Fruit fly (Drosophila melanogaster) whole organism, prepupa: ENCODE measurements around the gene cpo.

ENCODE experiments used
- CG11294 ChIP-seq: fragments of 200-800 bp; sonication (Bioruptor generic); IDR thresholded peaks from 2 replicates; pipeline ENCODE4 v1.3.6; 2022; ENCODE audit warnings: missing biosample characterization, missing genetic modification characterization
- CG15336 ChIP-seq: fragments of 200-800 bp; sonication (Bioruptor generic); IDR thresholded peaks from 2 replicates; pipeline ENCODE4 v1.3.6; 2022; ENCODE audit warnings: missing biosample characterization, missing genetic modification characterization
- CG1621 ChIP-seq: fragments of 200-800 bp; sonication (Bioruptor generic); optimal IDR thresholded peaks from 3 replicates; lab custom pipeline; 2018; ENCODE audit warnings: missing biosample characterization, mild to moderate bottlenecking, missing genetic modification characterization
- CG16779 ChIP-seq: fragments of 200-800 bp; sonication (Bioruptor generic); optimal IDR thresholded peaks from 3 replicates; lab custom pipeline; 2017; ENCODE audit warnings: missing biosample characterization, mild to moderate bottlenecking, missing genetic modification characterization
- CG3032 ChIP-seq: fragments of 200-800 bp; optimal IDR thresholded peaks from 2 replicates; lab custom pipeline; 2019; ENCODE audit warnings: missing biosample characterization, mild to moderate bottlenecking, missing genetic modification characterization, moderate library complexity
- CG32006 ChIP-seq: fragments of 200-800 bp; sonication (Bioruptor generic); optimal IDR thresholded peaks from 3 replicates; lab custom pipeline; 2017; ENCODE audit warnings: missing biosample characterization, mild to moderate bottlenecking, missing genetic modification characterization
- CG3919 ChIP-seq: fragments of 200-800 bp; sonication (Bioruptor generic); optimal IDR thresholded peaks from 3 replicates; lab custom pipeline; 2016; ENCODE audit warnings: missing biosample characterization, missing genetic modification characterization
- CG4318 ChIP-seq: fragments of 200-800 bp; sonication (Bioruptor generic); optimal IDR thresholded peaks from 3 replicates; lab custom pipeline; 2017; ENCODE audit warnings: missing biosample characterization, mild to moderate bottlenecking, missing genetic modification characterization
- CG6163 ChIP-seq: fragments of 200-800 bp; sonication (Bioruptor generic); IDR thresholded peaks from 3 replicates; pipeline ENCODE4 v1.3.6; 2022; ENCODE audit warnings: missing biosample characterization, missing genetic modification characterization
- CG6276 ChIP-seq: fragments of 200-800 bp; sonication (Bioruptor generic); optimal IDR thresholded peaks from 2 replicates; lab custom pipeline; 2017; ENCODE audit warnings: missing biosample characterization, mild to moderate bottlenecking, missing genetic modification characterization
- CG6792 ChIP-seq: fragments of 200-800 bp; sonication (Bioruptor generic); optimal IDR thresholded peaks from 3 replicates; lab custom pipeline; 2016; ENCODE audit warnings: missing biosample characterization, missing genetic modification characterization
- CG6808 ChIP-seq: fragments of 200-800 bp; sonication (Bioruptor generic); optimal IDR thresholded peaks from 3 replicates; lab custom pipeline; 2017; ENCODE audit warnings: missing biosample characterization, missing genetic modification characterization, mild to moderate bottlenecking, moderate library complexity, missing genetic modification reagents
- CG6854 ChIP-seq: fragments of 200-800 bp; sonication (Bioruptor generic); optimal IDR thresholded peaks from 2 replicates; lab custom pipeline; 2017; ENCODE audit warnings: missing biosample characterization, mild to moderate bottlenecking, missing genetic modification characterization
- CG7368 ChIP-seq: fragments of 200-800 bp; sonication (Bioruptor generic); optimal IDR thresholded peaks from 3 replicates; lab custom pipeline; 2016; ENCODE audit warnings: missing biosample characterization, missing genetic modification characterization
- CG8119 ChIP-seq: fragments of 200-800 bp; sonication (Bioruptor generic); IDR thresholded peaks from 3 replicates; pipeline ENCODE4 v1.3.6; 2022; ENCODE audit warnings: missing biosample characterization, missing genetic modification characterization
- CG8319 ChIP-seq: fragments of 200-800 bp; sonication (Bioruptor generic); optimal IDR thresholded peaks from 3 replicates; lab custom pipeline; 2016; ENCODE audit warnings: missing biosample characterization, missing genetic modification characterization
- CG8632 ChIP-seq: fragments of 200-800 bp; sonication (Bioruptor generic); optimal IDR thresholded peaks from 3 replicates; lab custom pipeline; 2016; ENCODE audit warnings: missing biosample characterization, missing genetic modification characterization
- Eip78C ChIP-seq: fragments of 200-800 bp; sonication (Bioruptor generic); peaks from one replicate; lab custom pipeline; 2016; ENCODE audit warnings: missing biosample characterization, missing genetic modification characterization
- Eip93F ChIP-seq: fragments of 200-800 bp; sonication (Bioruptor generic); optimal IDR thresholded peaks from 2 replicates; lab custom pipeline; 2016; ENCODE audit warnings: missing biosample characterization, mild to moderate bottlenecking, missing genetic modification characterization
- Ets21C ChIP-seq: fragments of 200-800 bp; sonication (Bioruptor generic); optimal IDR thresholded peaks from 3 replicates; lab custom pipeline; 2016; ENCODE audit warnings: missing biosample characterization, missing genetic modification characterization
- Gug ChIP-seq: fragments of 200-800 bp; sonication (Bioruptor generic); IDR thresholded peaks from 2 replicates; pipeline ENCODE4 v1.3.6; 2022; ENCODE audit warnings: missing biosample characterization, missing genetic modification characterization
- Hr38 ChIP-seq: sonication (Bioruptor generic); optimal IDR thresholded peaks from 2 replicates; lab custom pipeline; 2016; ENCODE audit warnings: missing biosample characterization, missing genetic modification characterization
- Hr4 ChIP-seq: fragments of 200-800 bp; sonication (Bioruptor generic); optimal IDR thresholded peaks from 3 replicates; lab custom pipeline; 2016; ENCODE audit warnings: missing biosample characterization, missing genetic modification characterization
- Lpt ChIP-seq: fragments of 200-800 bp; sonication (Bioruptor generic); optimal IDR thresholded peaks from 3 replicates; lab custom pipeline; 2016; ENCODE audit warnings: missing biosample characterization, missing genetic modification characterization
- Met ChIP-seq: fragments of 200-800 bp; sonication (Bioruptor generic); optimal IDR thresholded peaks from 3 replicates; lab custom pipeline; 2016; ENCODE audit warnings: missing biosample characterization, missing genetic modification characterization
- OdsH ChIP-seq: fragments of 200-800 bp; sonication (Bioruptor generic); optimal IDR thresholded peaks from 3 replicates; lab custom pipeline; 2016; ENCODE audit warnings: missing biosample characterization, missing genetic modification characterization
- Sox102F ChIP-seq: fragments of 200-800 bp; sonication (Bioruptor generic); optimal IDR thresholded peaks from 2 replicates; lab custom pipeline; 2016; ENCODE audit warnings: missing biosample characterization, mild to moderate bottlenecking, missing genetic modification characterization
- Sox14 ChIP-seq: fragments of 200-800 bp; sonication (Bioruptor generic); optimal IDR thresholded peaks from 3 replicates; lab custom pipeline; 2016; ENCODE audit warnings: missing biosample characterization, missing genetic modification characterization
- Sox15 ChIP-seq: fragments of 200-800 bp; sonication (Bioruptor generic); optimal IDR thresholded peaks from 3 replicates; lab custom pipeline; 2016; ENCODE audit warnings: missing biosample characterization, missing genetic modification characterization
- achi ChIP-seq: fragments of 200-800 bp; sonication (Bioruptor generic); optimal IDR thresholded peaks from 3 replicates; lab custom pipeline; 2016; ENCODE audit warnings: missing biosample characterization, missing genetic modification characterization
- acj6 ChIP-seq: fragments of 200-800 bp; sonication (Bioruptor generic); optimal IDR thresholded peaks from 3 replicates; lab custom pipeline; 2016; ENCODE audit warnings: missing biosample characterization, missing genetic modification characterization
- cyc ChIP-seq: fragments of 200-800 bp; sonication (Bioruptor generic); optimal IDR thresholded peaks from 3 replicates; lab custom pipeline; 2016; ENCODE audit warnings: missing biosample characterization, missing genetic modification characterization
- dac ChIP-seq: fragments of 200-800 bp; sonication (Bioruptor generic); optimal IDR thresholded peaks from 2 replicates; lab custom pipeline; 2017; ENCODE audit warnings: missing biosample characterization, mild to moderate bottlenecking, missing genetic modification characterization
- dsx ChIP-seq: fragments of 200-800 bp; optimal IDR thresholded peaks from 3 replicates; lab custom pipeline; 2019; ENCODE audit warnings: missing biosample characterization, mild to moderate bottlenecking, missing genetic modification characterization, moderate library complexity; ENCODE audit not compliant: poor library complexity, severe bottlenecking
- fd59A ChIP-seq: fragments of 200-800 bp; sonication (Bioruptor generic); optimal IDR thresholded peaks from 2 replicates; lab custom pipeline; 2017; ENCODE audit warnings: missing biosample characterization, mild to moderate bottlenecking, missing genetic modification characterization, missing genetic modification reagents
- fd85E ChIP-seq: fragments of 200-800 bp; sonication (Bioruptor generic); optimal IDR thresholded peaks from 3 replicates; lab custom pipeline; 2016; ENCODE audit warnings: missing biosample characterization, missing genetic modification characterization
- fkh ChIP-seq: fragments of 200-800 bp; sonication (Bioruptor generic); optimal IDR thresholded peaks from 3 replicates; lab custom pipeline; 2017; ENCODE audit warnings: missing biosample characterization, mild to moderate bottlenecking, missing genetic modification characterization, moderate library complexity
- lz ChIP-seq: fragments of 200-800 bp; sonication (Bioruptor generic); optimal IDR thresholded peaks from 3 replicates; lab custom pipeline; 2016; ENCODE audit warnings: missing biosample characterization, missing genetic modification characterization
- salr ChIP-seq, 2 experiments: fragments of 200-800 bp; sonication (Bioruptor generic); optimal IDR thresholded peaks; 3 replicates each; lab custom pipeline; 2016 to 2018; ENCODE audit warnings: missing biosample characterization in 2 of 2, missing genetic modification characterization in 2 of 2, mild to moderate bottlenecking in 1 of 2
- spab ChIP-seq: fragments of 200-800 bp; sonication (Bioruptor generic); optimal IDR thresholded peaks from 2 replicates; lab custom pipeline; 2017; ENCODE audit warnings: missing biosample characterization, mild to moderate bottlenecking, missing genetic modification characterization, missing genetic modification reagents
- ss ChIP-seq, 2 experiments: fragments of 200-800 bp; sonication (Bioruptor generic); optimal IDR thresholded peaks; 2 replicates in 1 of 2; 3 replicates in 1 of 2; lab custom pipeline; 2017 to 2018; ENCODE audit warnings: mild to moderate bottlenecking in 2 of 2, missing biosample characterization in 2 of 2, missing genetic modification characterization in 2 of 2, moderate library complexity in 1 of 2
- svp ChIP-seq: fragments of 200-800 bp; sonication (Bioruptor generic); peaks from one replicate; lab custom pipeline; 2016; ENCODE audit warnings: missing biosample characterization, missing genetic modification characterization
- vri ChIP-seq: fragments of 200-800 bp; sonication (Bioruptor generic); optimal IDR thresholded peaks from 3 replicates; lab custom pipeline; 2016; ENCODE audit warnings: missing biosample characterization, mild to moderate bottlenecking, missing genetic modification characterization

cpo gene

DNA sequence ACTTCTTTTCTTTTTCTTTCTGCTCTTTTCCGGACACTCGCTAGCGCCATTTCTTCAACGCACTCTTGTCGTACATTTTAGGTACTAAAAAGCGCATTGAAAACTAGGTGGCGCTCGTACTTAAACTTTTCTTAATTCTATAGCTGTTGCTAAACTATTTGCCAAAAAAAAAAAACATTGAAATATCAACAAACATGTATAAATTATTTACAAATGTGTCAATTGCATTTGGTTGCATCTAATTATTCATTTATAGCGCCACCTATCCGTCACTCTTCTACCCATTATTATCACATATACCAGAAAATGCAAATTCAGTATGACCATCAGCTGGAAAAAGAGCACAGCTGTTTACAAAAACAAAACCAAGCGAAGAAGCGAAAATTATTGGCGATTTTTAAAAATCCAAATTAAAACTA is 101.6 kb downstream of the cpo start, which contains the start of gene CG7785 (continued):
- peak; percentile 36 for TF ChIP-seq OdsH (GFP tag; lab: Kevin White, UChicago)
- TF ChIP-seq CG16779 (tag; lab: Kevin White, UChicago): no peak
- TF ChIP-seq vri: peak; percentile 8
- TF ChIP-seq Met (GFP tag; lab: Kevin White, UChicago): peak; percentile 57
- no peak for TF ChIP-seq CG8119 (GFP tag; lab: Robert Waterston, UW)
- TF ChIP-seq cyc (GFP tag; lab: Kevin White, UChicago): peak; percentile 59

DNA sequence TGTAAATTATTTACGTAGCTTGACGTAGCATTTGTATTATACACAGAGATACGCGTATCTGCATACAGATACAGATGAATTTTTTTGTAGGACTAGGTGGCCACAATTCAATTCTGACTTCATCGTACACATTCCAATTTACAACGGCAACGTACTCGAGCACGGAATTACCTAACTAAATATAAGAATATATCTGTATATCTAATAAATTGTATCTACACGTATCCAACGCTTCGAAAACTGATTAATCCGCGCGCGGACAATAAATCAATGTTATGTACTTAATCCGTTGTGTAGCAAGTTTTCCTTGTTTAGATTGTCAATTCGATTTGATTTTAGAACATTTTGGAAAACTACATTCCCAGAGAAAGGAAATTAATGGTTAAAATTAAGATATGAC is 103.8 kb downstream of the cpo start, which contains the start of gene CG7794:
CG7794 (plus strand) TSS at position 301 of the 400 bp plus-strand sequence.
- TF ChIP-seq ss (GFP tag; optimal IDR thresholded peaks at IDR 0.05; lab: Kevin White, UChicago) (no peak), CG3032 (tag; lab: Kevin White, UChicago) (no peak), acj6 (no peak), CG8319 (no peak), Lpt (GFP tag; lab: Kevin White, UChicago) (no peak), Hr4 (GFP tag; lab: Kevin White, UChicago) (no peak), CG11294 (GFP tag; lab: Robert Waterston, UW) (no peak), vri (no peak), CG6276 (GFP tag; lab: Kevin White, UChicago) (no peak), Ets21C (GFP tag; lab: Kevin White, UChicago) (no peak)

DNA sequence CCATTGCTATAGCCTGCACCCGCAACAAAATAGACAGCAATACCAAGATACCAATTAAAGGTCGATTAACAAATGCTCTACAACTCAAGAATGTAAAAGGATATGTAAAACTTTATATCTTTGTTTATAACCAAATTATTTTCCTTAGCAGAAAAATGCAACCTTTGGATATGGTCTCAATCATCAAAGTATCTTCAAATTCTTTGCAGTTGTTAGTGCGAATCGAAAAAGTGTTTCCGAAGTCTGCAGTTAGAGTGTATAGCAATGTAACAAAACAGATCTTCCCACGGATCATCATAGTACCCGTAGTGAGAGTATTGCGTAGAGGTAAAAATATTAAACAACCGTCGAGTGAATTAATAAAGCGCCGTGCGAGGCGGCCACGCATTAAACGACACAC is 106.9 kb downstream of the cpo start:
- TF ChIP-seq dsx (GFP tag; lab: Kevin White, UChicago) (peak; percentile 27), CG15336 (GFP tag; lab: Robert Waterston, UW) (peak; percentile 34; the same call in 1 of the 2 replicates), Hr4 (GFP tag; lab: Kevin White, UChicago) (peak; percentile 37), CG8119 (GFP tag; lab: Robert Waterston, UW) (peak; percentile 36; the same call in 1 of the 3 replicates), CG32006 (peak; percentile 40), ss (GFP tag; optimal IDR thresholded peaks at IDR 0.05; lab: Kevin White, UChicago) (no peak), CG8319 (no peak), Eip78C (peak; percentile 71)

dm6 chr3R:18027307-18027706 is 107.7 kb downstream of the cpo start:
- TF ChIP-seq OdsH (GFP tag; lab: Kevin White, UChicago): peak; percentile 8
- TF ChIP-seq CG32006: peak; percentile 65
- TF ChIP-seq salr (GFP tag; optimal IDR thresholded peaks at IDR 0.05; lab: Kevin White, UChicago): peak in 1 of 2 experiments; percentile 46
- TF ChIP-seq lz (GFP tag; lab: Kevin White, UChicago): no peak
- TF ChIP-seq CG6808 (GFP tag; lab: Kevin White, UChicago): peak; percentile 6
- no peak for TF ChIP-seq CG1621 (tag; lab: Kevin White, UChicago)
- no peak for TF ChIP-seq fd59A (GFP tag; lab: Kevin White, UChicago)
- no peak for TF ChIP-seq dac (GFP tag; lab: Kevin White, UChicago)
- TF ChIP-seq acj6: peak; percentile 6
- TF ChIP-seq CG4318: peak; percentile 13
- TF ChIP-seq spab (GFP tag; lab: Kevin White, UChicago): peak; percentile 34
- no peak for TF ChIP-seq CG6854 (GFP tag; lab: Kevin White, UChicago)
- no peak for TF ChIP-seq Hr38 (GFP tag; lab: Kevin White, UChicago)
- TF ChIP-seq CG3032 (tag; lab: Kevin White, UChicago): peak; percentile 51
- no peak for TF ChIP-seq Sox102F
- no peak for TF ChIP-seq CG6792 (GFP tag; lab: Kevin White, UChicago)
- no peak for TF ChIP-seq ss (GFP tag; optimal IDR thresholded peaks at IDR 0.05; lab: Kevin White, UChicago)
- no peak for TF ChIP-seq vri
- no peak for TF ChIP-seq CG6163 (GFP tag; lab: Robert Waterston, UW)
- no peak for TF ChIP-seq CG11294 (GFP tag; lab: Robert Waterston, UW)
- peak; percentile 28 for TF ChIP-seq achi (GFP tag; lab: Kevin White, UChicago)
- no peak for TF ChIP-seq svp (GFP tag; lab: Kevin White, UChicago)
- TF ChIP-seq CG7368 (GFP tag; lab: Kevin White, UChicago): no peak
- TF ChIP-seq Eip78C: peak; percentile 65
- TF ChIP-seq CG8632 (GFP tag; lab: Kevin White, UChicago): no peak
- TF ChIP-seq CG3919: no peak
- TF ChIP-seq Lpt (GFP tag; lab: Kevin White, UChicago): no peak
- no peak for TF ChIP-seq CG16779 (tag; lab: Kevin White, UChicago)
- no peak for TF ChIP-seq Met (GFP tag; lab: Kevin White, UChicago)
- no peak for TF ChIP-seq Sox14 (GFP tag; lab: Kevin White, UChicago)
- no peak for TF ChIP-seq fd85E (GFP tag; lab: Kevin White, UChicago)
- no peak for TF ChIP-seq Sox15 (GFP tag; lab: Kevin White, UChicago)
- TF ChIP-seq fkh (GFP tag; lab: Kevin White, UChicago): no peak
- no peak for TF ChIP-seq Eip93F (GFP tag; lab: Kevin White, UChicago)
- TF ChIP-seq dsx (GFP tag; lab: Kevin White, UChicago): peak; percentile 29
- no peak for TF ChIP-seq Ets21C (GFP tag; lab: Kevin White, UChicago)
- no peak for TF ChIP-seq Gug (GFP tag; lab: Robert Waterston, UW)
